Worm (Caenorhabditis elegans) whole organism, late embryonic: ENCODE data around the gene ZK1086.2.

Experiments
- C38D4.7 ChIP-seq: fragments of 200-800 bp; sonication (Bioruptor generic); optimal IDR thresholded peaks from 2 replicates; lab custom pipeline; 2018; ENCODE audit warnings: mild to moderate bottlenecking, missing genetic modification characterization, moderate library complexity, missing compliant biosample characterization
- ama-1 ChIP-seq: fragments of 150-350 bp; optimal IDR thresholded peaks from 2 replicates; lab custom pipeline; 2014
- ceh-18 ChIP-seq: sonication (generic microtip); optimal IDR thresholded peaks from 2 replicates; lab custom pipeline; 2016; ENCODE audit warnings: missing genetic modification characterization, missing compliant biosample characterization
- dve-1 ChIP-seq: sonication (generic microtip); optimal IDR thresholded peaks from 2 replicates; lab custom pipeline; 2017; ENCODE audit warnings: antibody characterized with exemption, mild to moderate bottlenecking, missing genetic modification characterization, missing compliant biosample characterization
- ets-4 ChIP-seq: sonication (generic microtip); optimal IDR thresholded peaks from 2 replicates; lab custom pipeline; 2016; ENCODE audit warnings: missing genetic modification characterization, missing compliant biosample characterization
- fkh-10 ChIP-seq: fragments of 150-350 bp; optimal IDR thresholded peaks from 2 replicates; lab custom pipeline; 2014; ENCODE audit warnings: missing biosample characterization, missing genetic modification reagents, missing genetic modification characterization
- madf-2 ChIP-seq: sonication (generic microtip); optimal IDR thresholded peaks from 2 replicates; lab custom pipeline; 2017; ENCODE audit warnings: missing genetic modification characterization, missing compliant biosample characterization
- nhr-232 ChIP-seq: sonication (generic microtip); optimal IDR thresholded peaks from 2 replicates; lab custom pipeline; 2016; ENCODE audit warnings: missing genetic modification characterization, missing compliant biosample characterization
- pag-3 ChIP-seq: sonication (generic microtip); optimal IDR thresholded peaks from 2 replicates; lab custom pipeline; 2016; ENCODE audit warnings: missing compliant biosample characterization, missing genetic modification characterization, borderline replicate concordance
- tbx-2 ChIP-seq: sonication (generic microtip); optimal IDR thresholded peaks from 2 replicates; lab custom pipeline; 2016; ENCODE audit warnings: missing genetic modification characterization, missing compliant biosample characterization
- unc-86 ChIP-seq: sonication (generic microtip); optimal IDR thresholded peaks from 2 replicates; lab custom pipeline; 2016; ENCODE audit warnings: missing genetic modification characterization, missing compliant biosample characterization
- ztf-16 ChIP-seq: sonication (generic microtip); optimal IDR thresholded peaks from 2 replicates; lab custom pipeline; 2017; ENCODE audit warnings: missing genetic modification characterization, missing compliant biosample characterization

ce11 chrX:13785268-13785667, 8.2 kb downstream of the ZK1086.2 start, which contains the start of gene F55F3.4:
- no peak for TF ChIP-seq tbx-2 (tag; lab: Kevin White, UChicago)
- TF ChIP-seq ceh-18 (tag; lab: Kevin White, UChicago): no peak
- no peak for TF ChIP-seq ets-4 (tag; lab: Kevin White, UChicago)
- no peak for TF ChIP-seq ztf-16 (tag; lab: Kevin White, UChicago)
- TF ChIP-seq madf-2 (tag; lab: Kevin White, UChicago): no peak
- no peak for TF ChIP-seq nhr-232
- TF ChIP-seq fkh-10: no peak
- no peak for TF ChIP-seq dve-1 (tag; lab: Kevin White, UChicago)
- TF ChIP-seq C38D4.7: no peak
- TF ChIP-seq pag-3 (tag; lab: Kevin White, UChicago): no peak
- TF ChIP-seq ama-1 (lab: Kevin White, UChicago): no peak
- TF ChIP-seq unc-86 (tag; lab: Kevin White, UChicago): no peak
